Worm (Caenorhabditis elegans): ENCODE data around the gene Y81B9A.4.

Gene Y81B9A.4

DNA sequence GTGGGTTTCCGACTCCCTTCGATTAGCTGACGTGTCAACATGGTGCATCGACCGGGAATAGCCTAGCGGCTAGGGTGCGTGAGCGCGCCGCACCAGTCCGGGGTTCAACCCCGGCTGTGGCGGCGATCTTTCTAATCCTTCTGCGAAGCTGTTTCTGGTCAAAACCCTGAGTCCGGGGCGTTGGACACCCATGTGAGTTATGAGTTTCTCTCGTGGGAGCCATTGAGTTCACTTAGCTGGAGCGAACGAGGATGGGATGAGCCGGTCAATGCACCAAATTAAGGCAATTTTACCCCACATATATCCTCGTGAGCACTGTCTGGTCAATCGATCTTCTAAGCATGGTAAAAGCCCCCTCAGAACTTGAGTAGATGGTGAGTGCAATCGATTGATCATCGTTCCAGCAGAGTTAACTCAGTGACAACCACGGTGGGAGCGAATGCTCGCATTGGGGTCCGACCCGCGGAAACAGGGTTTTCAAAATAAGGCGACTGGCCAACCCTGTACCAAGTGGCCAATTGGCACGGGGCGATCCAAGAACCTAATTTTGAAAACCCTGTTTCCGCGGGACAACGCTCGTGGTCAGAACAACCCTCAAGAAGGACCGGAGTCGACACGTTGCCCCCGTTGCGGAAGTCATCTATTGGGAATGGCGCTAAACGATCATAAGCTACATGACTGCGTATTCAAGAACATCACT is 11.2 kb upstream of the Y81B9A.4 start, which contains the start of gene Y81B9A.1:
Gene Y81B9A.1 (plus strand): TSS at position 650 of the 700 bp plus-strand sequence.
- no peak for TF ChIP-seq dao-5 (tag; optimal IDR thresholded peaks at IDR 0.05)
- no peak for TF ChIP-seq him-1 (tag; optimal IDR thresholded peaks at IDR 0.05)
- TF ChIP-seq W03F9.2 (tag; optimal IDR thresholded peaks at IDR 0.05): no peak

- TF ChIP-seq him-1 (tag; optimal IDR thresholded peaks at IDR 0.05): no peak
- no peak for TF ChIP-seq dao-5 (tag; optimal IDR thresholded peaks at IDR 0.05)
- no peak for TF ChIP-seq W03F9.2 (tag; optimal IDR thresholded peaks at IDR 0.05)
Observed at ce11 chrX:9183836-9184235, 3.1 kb upstream of the Y81B9A.4 start, which contains the start of gene Y81B9A.2. Gene Y81B9A.2, plus strand, starts transcription at chrX:9184136.

- no peak for TF ChIP-seq him-1 (tag; optimal IDR thresholded peaks at IDR 0.05)
- no peak for TF ChIP-seq W03F9.2 (tag; optimal IDR thresholded peaks at IDR 0.05)
- no peak for TF ChIP-seq dao-5 (tag; optimal IDR thresholded peaks at IDR 0.05)
Observed at ce11 chrX:9182140-9182539, 1.4 kb upstream of the Y81B9A.4 start, which contains the start of gene Y81B9A.3. Gene Y81B9A.3, plus strand, starts transcription at chrX:9182440.

DNA sequence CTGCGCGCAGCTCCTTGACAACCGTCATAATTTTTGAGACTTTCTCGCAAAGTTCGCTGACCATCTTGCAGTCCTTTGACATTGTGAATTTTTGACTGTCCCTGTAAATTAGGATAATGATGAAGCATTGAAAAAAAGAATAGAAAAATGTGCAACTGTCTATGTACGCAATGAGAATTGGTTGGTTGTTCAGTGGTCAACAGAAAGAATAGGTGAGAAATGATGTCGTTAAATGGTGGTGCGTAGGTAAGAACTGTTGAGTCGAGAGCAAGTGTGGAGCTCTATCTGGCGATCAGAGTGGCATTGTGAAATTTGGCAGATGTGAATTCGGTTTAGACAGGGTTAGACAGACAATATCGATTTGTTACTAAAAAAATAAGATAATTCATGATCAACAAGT is 6.3 kb downstream of the Y81B9A.4 start, which contains the start of gene B0563.8:
Gene B0563.8 (minus strand): TSS at position 101 of the 400 bp plus-strand sequence.
- TF ChIP-seq W03F9.2 (tag; optimal IDR thresholded peaks at IDR 0.05): no peak
- TF ChIP-seq him-1 (tag; optimal IDR thresholded peaks at IDR 0.05): no peak
- TF ChIP-seq dao-5 (tag; optimal IDR thresholded peaks at IDR 0.05): no peak

ce11 chrX:9172733-9173132 is 8.0 kb downstream of the Y81B9A.4 start:
- TF ChIP-seq him-1 (tag; optimal IDR thresholded peaks at IDR 0.05) (no peak), W03F9.2 (tag; optimal IDR thresholded peaks at IDR 0.05) (no peak), dao-5 (tag; optimal IDR thresholded peaks at IDR 0.05) (no peak)

DNA sequence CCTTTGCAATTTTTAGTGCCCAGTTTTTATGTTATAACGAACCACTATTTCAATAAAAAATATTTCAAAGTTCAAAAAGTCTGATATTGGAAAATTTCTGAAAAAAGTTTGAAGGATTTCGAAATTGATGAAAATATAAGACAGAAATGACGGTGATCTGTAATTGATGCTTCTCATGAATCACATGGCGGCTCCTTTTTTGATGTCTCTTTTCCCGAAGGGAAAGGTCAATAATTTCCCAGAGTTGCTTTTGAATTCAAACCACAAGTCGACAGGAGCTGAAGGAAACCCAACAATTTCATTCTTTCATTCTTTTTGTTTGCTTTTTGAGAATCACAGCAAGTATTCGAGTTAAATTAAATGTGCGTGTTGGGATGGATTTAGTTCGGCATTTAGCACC is 8.4 kb downstream of the Y81B9A.4 start, which contains the start of gene B0563.18:
Gene B0563.18 (plus strand): TSS at position 301 of the 400 bp plus-strand sequence.
- TF ChIP-seq him-1 (tag; optimal IDR thresholded peaks at IDR 0.05): no peak
- no peak for TF ChIP-seq dao-5 (tag; optimal IDR thresholded peaks at IDR 0.05)
- no peak for TF ChIP-seq W03F9.2 (tag; optimal IDR thresholded peaks at IDR 0.05)

- TF ChIP-seq dao-5 (tag; optimal IDR thresholded peaks at IDR 0.05): no peak
- TF ChIP-seq W03F9.2 (tag; optimal IDR thresholded peaks at IDR 0.05): no peak
- TF ChIP-seq him-1 (tag; optimal IDR thresholded peaks at IDR 0.05): no peak
Observed at ce11 chrX:9171241-9171640, 9.5 kb downstream of the Y81B9A.4 start, which contains the start of gene B0563.1. Gene B0563.1, plus strand, starts transcription at chrX:9171541.

DNA sequence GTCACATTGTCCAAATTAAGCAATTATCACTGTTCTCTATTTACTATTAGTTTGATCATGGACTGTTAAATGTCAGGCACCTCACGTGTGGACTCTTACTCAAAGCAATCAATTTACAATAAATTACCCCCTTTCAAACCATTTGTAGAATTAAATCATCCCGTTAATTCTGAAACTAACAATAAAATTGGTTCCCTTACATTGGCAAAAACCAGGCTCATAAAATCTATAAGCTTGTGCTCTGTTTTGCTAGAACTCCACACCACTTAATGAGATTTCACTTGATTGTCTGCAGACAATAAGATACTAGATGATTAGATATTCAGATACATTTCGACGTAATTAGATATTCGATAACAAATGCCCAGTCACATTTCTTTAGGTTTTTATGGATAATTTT is 10.7 kb downstream of the Y81B9A.4 start:
- TF ChIP-seq W03F9.2 (tag; optimal IDR thresholded peaks at IDR 0.05) (no peak), dao-5 (tag; optimal IDR thresholded peaks at IDR 0.05) (no peak), him-1 (tag; optimal IDR thresholded peaks at IDR 0.05) (no peak)

- TF ChIP-seq dao-5 (tag; optimal IDR thresholded peaks at IDR 0.05): no peak
Observed at ce11 chrX:9168239-9168638, 12.5 kb downstream of the Y81B9A.4 start, which contains the start of gene B0563.9. Gene B0563.9, plus strand, starts transcription at chrX:9168539.

DNA sequence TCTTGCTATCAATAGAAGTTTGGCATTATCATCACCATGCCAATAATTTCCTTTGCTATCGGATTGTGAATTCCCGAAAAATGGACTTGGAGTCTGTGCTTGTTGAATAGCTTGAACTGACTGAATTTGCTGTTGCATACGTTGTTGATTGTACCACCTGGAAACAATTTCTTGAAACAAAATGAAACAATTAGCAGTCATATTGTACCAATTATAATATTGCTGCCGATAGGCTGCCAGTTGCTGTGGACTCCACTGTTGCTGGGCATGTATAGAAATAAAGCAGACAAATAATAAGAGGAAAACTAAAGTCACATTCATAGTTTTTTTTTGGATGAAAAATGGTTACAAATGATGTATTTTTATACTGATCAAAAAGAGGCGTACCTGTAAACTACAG is 13.8 kb downstream of the Y81B9A.4 start, which contains the start of gene B0563.10:
Gene B0563.10 (minus strand): TSS at position 325 of the 400 bp plus-strand sequence.
- no peak for TF ChIP-seq him-1 (tag; optimal IDR thresholded peaks at IDR 0.05)
- TF ChIP-seq dao-5 (tag; optimal IDR thresholded peaks at IDR 0.05): no peak
- TF ChIP-seq W03F9.2 (tag; optimal IDR thresholded peaks at IDR 0.05): no peak

DNA sequence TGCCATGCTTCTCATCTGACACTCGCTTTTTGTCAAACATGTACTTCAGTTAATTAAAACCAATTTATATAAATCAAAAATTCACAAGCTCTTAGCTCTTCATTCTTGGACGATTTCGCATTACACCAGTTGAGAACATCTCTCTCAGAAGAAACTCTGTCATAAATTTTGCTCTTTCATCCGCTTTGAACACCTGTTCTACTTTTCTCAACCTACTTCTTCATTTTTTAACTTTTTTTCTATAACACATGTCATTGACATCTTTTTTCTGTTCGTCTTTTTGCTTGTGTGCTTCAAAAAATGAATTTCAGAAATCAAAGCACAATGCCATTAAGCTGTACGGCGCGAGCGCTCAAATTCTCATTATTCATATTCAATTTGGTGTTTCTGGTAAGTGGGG is 17.9 kb downstream of the Y81B9A.4 start, which contains the start of gene tsp-11:
Gene tsp-11 (plus strand): TSS at position 301 of the 400 bp plus-strand sequence.
- TF ChIP-seq dao-5 (tag; optimal IDR thresholded peaks at IDR 0.05) (no peak), him-1 (tag; optimal IDR thresholded peaks at IDR 0.05) (no peak), W03F9.2 (tag; optimal IDR thresholded peaks at IDR 0.05) (no peak)

DNA sequence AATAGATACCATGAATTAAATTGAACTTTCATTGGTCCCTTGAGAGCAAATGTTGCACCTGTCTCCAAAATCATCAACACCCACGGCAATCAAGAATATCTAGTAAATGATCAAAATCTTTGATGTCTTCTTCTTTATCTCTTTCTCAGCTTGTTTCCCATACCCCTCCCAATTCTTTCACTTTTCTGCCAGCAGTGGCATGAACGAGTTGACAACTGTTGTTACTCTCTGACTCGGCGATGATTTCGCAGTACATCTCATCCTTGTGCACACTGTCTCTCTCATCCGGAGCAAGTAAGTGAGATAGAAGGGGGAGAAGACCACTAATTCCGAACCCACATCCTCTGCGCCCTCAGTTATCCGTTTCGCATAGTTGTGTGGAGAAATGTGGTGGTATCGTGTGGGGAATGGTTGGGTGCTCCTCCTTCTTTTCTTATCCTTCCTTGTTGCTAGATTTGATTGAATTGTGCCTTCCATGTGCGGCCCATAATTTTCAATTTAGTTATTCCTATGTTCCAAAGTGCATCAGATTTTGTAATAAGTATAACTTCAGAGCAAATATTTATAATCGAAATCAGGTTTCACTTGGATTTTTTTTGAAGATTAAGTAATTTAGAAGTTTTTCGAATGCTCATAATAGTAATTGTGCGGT is 19.3 kb downstream of the Y81B9A.4 start:
- TF ChIP-seq dao-5 (tag; optimal IDR thresholded peaks at IDR 0.05): no peak
- TF ChIP-seq W03F9.2 (tag; optimal IDR thresholded peaks at IDR 0.05): no peak
- no peak for TF ChIP-seq him-1 (tag; optimal IDR thresholded peaks at IDR 0.05)

DNA sequence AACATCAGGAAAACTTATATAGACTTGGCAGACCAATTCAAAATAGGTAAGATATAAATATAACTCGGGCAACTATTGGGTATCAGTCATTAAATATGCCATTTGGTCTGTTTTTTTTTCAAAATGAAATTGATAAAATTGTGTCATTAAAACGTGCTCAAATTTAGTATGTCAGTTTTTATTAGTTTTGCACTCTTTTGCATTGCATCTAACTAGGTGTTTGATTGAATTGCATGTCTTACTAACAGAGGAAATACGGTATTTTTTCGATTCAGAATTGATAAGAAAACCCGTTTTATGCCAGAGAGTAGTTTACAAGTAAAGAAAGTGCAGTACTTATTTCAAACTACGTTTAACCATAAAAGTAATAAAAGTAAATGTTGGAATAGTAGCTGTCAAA is 25.0 kb downstream of the Y81B9A.4 start:
- TF ChIP-seq him-1 (tag; optimal IDR thresholded peaks at IDR 0.05) (no peak), W03F9.2 (tag; optimal IDR thresholded peaks at IDR 0.05) (no peak), dao-5 (tag; optimal IDR thresholded peaks at IDR 0.05) (no peak)

ce11 chrX:9154216-9154615 is 26.5 kb downstream of the Y81B9A.4 start, which contains the start of gene B0563.7:
Gene B0563.7, minus strand, starts transcription at chrX:9154316.
- no peak for TF ChIP-seq dao-5 (tag; optimal IDR thresholded peaks at IDR 0.05)
- TF ChIP-seq him-1 (tag; optimal IDR thresholded peaks at IDR 0.05): no peak
